Fruit fly (Drosophila melanogaster): ENCODE data around the gene wrm1.

The wrm1 gene

DNA sequence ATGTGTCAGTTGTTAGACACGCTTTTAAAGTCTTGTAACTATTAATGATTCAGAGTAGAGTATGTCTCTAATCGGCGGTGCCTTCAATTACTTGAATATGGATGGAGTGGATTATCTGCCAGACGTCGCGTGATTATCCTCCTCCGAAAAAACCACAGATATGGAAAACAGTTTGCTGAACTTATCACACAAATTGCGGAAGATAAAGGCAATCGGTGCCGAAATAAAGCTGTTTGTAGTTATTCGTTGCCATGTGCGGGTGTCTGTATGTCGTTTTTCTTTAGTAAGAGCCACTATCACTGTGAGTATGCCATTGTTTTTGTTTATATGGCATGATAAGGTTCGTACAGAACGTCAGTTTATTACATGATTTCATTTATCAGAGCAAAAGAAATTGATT is 9.0 kb upstream of the wrm1 start:
- no peak for TF ChIP-seq CG2712 (tag; optimal IDR thresholded peaks at IDR 0.05)
- peak; percentile 91 for TF ChIP-seq mirr (GFP tag; optimal IDR thresholded peaks at IDR 0.05)
- TF ChIP-seq exex (tag; optimal IDR thresholded peaks at IDR 0.05), result peak; percentile 96
- no peak for TF ChIP-seq CG12236 (GFP tag; optimal IDR thresholded peaks at IDR 0.05)
- TF ChIP-seq sug (tag; optimal IDR thresholded peaks at IDR 0.05), result peak; percentile 38
- TF ChIP-seq CG15479 (GFP tag; optimal IDR thresholded peaks at IDR 0.05), result peak; percentile 69
- TF ChIP-seq Pdp1 (GFP tag; optimal IDR thresholded peaks at IDR 0.05), result peak in 1 of 2 experiments; percentile 24
- TF ChIP-seq CG11456 (GFP tag; IDR thresholded peaks at IDR 0.05), result no peak
- peak; percentile 17 for TF ChIP-seq CG13296 (GFP tag; optimal IDR thresholded peaks at IDR 0.05)
- no peak for TF ChIP-seq insv (GFP tag; optimal IDR thresholded peaks at IDR 0.05)
- TF ChIP-seq lab (GFP tag; optimal IDR thresholded peaks at IDR 0.05), result peak; percentile 8
- TF ChIP-seq bowl (GFP tag; IDR thresholded peaks at IDR 0.05), result no peak
- no peak for TF ChIP-seq CG7271 (tag; optimal IDR thresholded peaks at IDR 0.05)
- TF ChIP-seq Aef1 (GFP tag; IDR thresholded peaks at IDR 0.05), result no peak
- TF ChIP-seq cwo (GFP tag; optimal IDR thresholded peaks at IDR 0.05), result peak; percentile 68
- TF ChIP-seq CG34376 (GFP tag; optimal IDR thresholded peaks at IDR 0.05), result peak; percentile 77
- no peak for TF ChIP-seq CoRest (tag; optimal IDR thresholded peaks at IDR 0.05)

DNA sequence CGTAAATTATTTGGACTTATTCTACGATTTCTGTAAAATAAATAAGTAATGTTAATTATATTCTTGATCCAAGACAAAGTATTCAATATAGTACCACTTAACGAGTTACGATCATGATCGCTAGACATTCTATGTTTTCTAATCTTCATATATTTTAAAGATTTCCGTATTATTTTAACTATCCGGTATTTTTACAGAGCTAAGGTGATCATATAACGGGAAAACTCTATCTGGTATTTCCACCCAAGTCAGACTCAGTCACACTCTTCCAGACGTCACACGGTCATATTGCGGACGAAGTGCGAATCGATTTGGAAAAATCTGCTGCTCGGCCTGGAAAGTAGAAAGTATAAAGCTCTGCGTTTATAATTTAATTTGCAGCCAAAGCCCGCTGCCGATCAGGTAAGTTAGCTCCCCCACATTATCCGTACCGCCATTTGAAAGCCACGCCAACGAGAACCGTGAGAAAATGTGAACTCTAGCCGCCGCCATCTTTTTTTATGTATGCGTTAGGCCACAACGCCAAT is 4.3 kb upstream of the wrm1 start, which contains the start of the genes lark and eco:
Gene lark (plus strand): TSS at position 51 of the 527 bp plus-strand sequence.
Gene eco (minus strand): TSS at position 125 of the 527 bp plus-strand sequence.
- TF ChIP-seq MESR4 (GFP tag; optimal IDR thresholded peaks at IDR 0.05) (peak; percentile 98), CG4730 (GFP tag; IDR thresholded peaks at IDR 0.05) (no peak), CG12299 (tag; optimal IDR thresholded peaks at IDR 0.05) (peak; percentile 60), CG1603 (tag; optimal IDR thresholded peaks at IDR 0.05) (peak; percentile 61), kah (GFP tag; optimal IDR thresholded peaks at IDR 0.05) (no peak), CG18011 (GFP tag; optimal IDR thresholded peaks at IDR 0.05) (no peak), chm (GFP tag; IDR thresholded peaks at IDR 0.05) (no peak), onecut (GFP tag; IDR thresholded peaks at IDR 0.05) (peak; percentile 77), pzg (GFP tag; optimal IDR thresholded peaks at IDR 0.05) (peak; percentile 79), CG18619 (GFP tag; optimal IDR thresholded peaks at IDR 0.05) (no peak), Deaf1 (tag; optimal IDR thresholded peaks at IDR 0.05) (no peak), Sry-δ (GFP tag; optimal IDR thresholded peaks at IDR 0.05) (peak; percentile 14), unc-4 (GFP tag; IDR thresholded peaks at IDR 0.05; ENCODE audit: partially characterized antibody) (0 out of 2 replicates have a peak, but pooled peaks have one; percentile 13), CG11398 (GFP tag; optimal IDR thresholded peaks at IDR 0.05) (no peak), Ets97D (GFP tag; optimal IDR thresholded peaks at IDR 0.05) (peak; percentile 44), GATAe (GFP tag; conservative IDR thresholded peaks at IDR 0.05) (no peak), BEAF-32 (GFP tag; optimal IDR thresholded peaks at IDR 0.05) (peak; percentile 42), CG14710 (tag; optimal IDR thresholded peaks at IDR 0.05) (peak; percentile 64), Lhr (GFP tag; optimal IDR thresholded peaks at IDR 0.05) (peak; percentile 1), CG30020 (tag; optimal IDR thresholded peaks at IDR 0.05) (peak; percentile 30), CG32767 (GFP tag; IDR thresholded peaks at IDR 0.05) (peak; percentile 98), ase (GFP tag; IDR thresholded peaks at IDR 0.05) (no peak), Usf (GFP tag; optimal IDR thresholded peaks at IDR 0.05) (no peak), Fer1 (GFP tag; optimal IDR thresholded peaks at IDR 0.05) (peak; percentile 4), CG2116 (GFP tag; optimal IDR thresholded peaks at IDR 0.05) (peak; percentile 44), E2f2 (GFP tag; IDR thresholded peaks at IDR 0.05) (no peak; the same call in 1 of the 2 replicates), CG17385 (GFP tag; optimal IDR thresholded peaks at IDR 0.05) (peak; percentile 35), PHDP (tag; optimal IDR thresholded peaks at IDR 0.05) (no peak), CG12155 (GFP tag; optimal IDR thresholded peaks at IDR 0.05) (no peak), wek (GFP tag; optimal IDR thresholded peaks at IDR 0.05) (peak; percentile 4), CG9797 (GFP tag; optimal IDR thresholded peaks at IDR 0.05) (peak; percentile 92), CG18599 (GFP tag; optimal IDR thresholded peaks at IDR 0.05) (no peak)

Measured in whole organism, embryonic.